Worm (Caenorhabditis elegans) whole organism, L3 larva: Measurements from ENCODE around the gene F14H8.8.

Experiments used
- R02D3.7 ChIP-seq: fragments of 150-350 bp; optimal IDR thresholded peaks from 2 replicates; lab custom pipeline; 2014; ENCODE audit warnings: missing biosample characterization, missing genetic modification characterization
- ZK546.5 ChIP-seq: sonication (generic microtip); optimal IDR thresholded peaks from 2 replicates; lab custom pipeline; 2017; ENCODE audit warnings: missing biosample characterization, missing genetic modification characterization
- aly-2 ChIP-seq: fragments of 150-350 bp; optimal IDR thresholded peaks from 2 replicates; lab custom pipeline; 2014; ENCODE audit warnings: missing biosample characterization, missing genetic modification characterization
- ama-1 ChIP-seq: fragments of 150-350 bp; optimal IDR thresholded peaks from 2 replicates; lab custom pipeline; 2018
- ceh-28 ChIP-seq: fragments of 150-350 bp; optimal IDR thresholded peaks from 2 replicates; lab custom pipeline; 2014; ENCODE audit warnings: missing biosample characterization, missing genetic modification reagents, missing genetic modification characterization
- ceh-82 ChIP-seq: fragments of 150-350 bp; optimal IDR thresholded peaks from 2 replicates; lab custom pipeline; 2014; ENCODE audit warnings: missing biosample characterization, missing genetic modification characterization
- ceh-9 ChIP-seq: sonication (generic microtip); optimal IDR thresholded peaks from 2 replicates; lab custom pipeline; 2018; ENCODE audit warnings: missing biosample characterization, missing genetic modification characterization
- daf-12 ChIP-seq: fragments of 150-350 bp; optimal IDR thresholded peaks from 2 replicates; lab custom pipeline; 2014; ENCODE audit warnings: missing biosample characterization, missing genetic modification reagents, missing genetic modification characterization
- egl-27 ChIP-seq: sonication (generic microtip); optimal IDR thresholded peaks from 4 replicates; lab custom pipeline; 2017; ENCODE audit warnings: missing biosample characterization, missing genetic modification reagents, missing genetic modification characterization
- egl-5 ChIP-seq: fragments of 150-350 bp; optimal IDR thresholded peaks from 2 replicates; lab custom pipeline; 2017; ENCODE audit warnings: missing biosample characterization, missing genetic modification reagents, missing genetic modification characterization, inconsistent platforms
- elt-1 ChIP-seq: fragments of 150-350 bp; optimal IDR thresholded peaks from 2 replicates; lab custom pipeline; 2014; ENCODE audit warnings: missing biosample characterization, missing genetic modification characterization
- elt-2 ChIP-seq: sonication (generic microtip); optimal IDR thresholded peaks from 2 replicates; lab custom pipeline; 2016; ENCODE audit warnings: missing genetic modification reagents, mild to moderate bottlenecking, missing genetic modification characterization, missing compliant biosample characterization
- elt-3 ChIP-seq, 3 experiments: fragments of 150-350 bp in 1 of 3; sonication (generic microtip) in 2 of 3; optimal IDR thresholded peaks; 2 replicates in 2 of 3; 4 replicates in 1 of 3; lab custom pipeline; 2014 to 2017; ENCODE audit warnings: missing biosample characterization in 3 of 3, missing genetic modification characterization in 3 of 3
- fkh-10 ChIP-seq: sonication (generic microtip); optimal IDR thresholded peaks from 2 replicates; lab custom pipeline; 2017; ENCODE audit warnings: missing biosample characterization, missing genetic modification reagents, missing genetic modification characterization
- fos-1 ChIP-seq: fragments of 150-350 bp; optimal IDR thresholded peaks from 2 replicates; lab custom pipeline; 2014; ENCODE audit warnings: missing biosample characterization, missing genetic modification characterization
- hmg-11 ChIP-seq: sonication (generic microtip); optimal IDR thresholded peaks from 2 replicates; lab custom pipeline; 2016; ENCODE audit warnings: missing genetic modification characterization, missing compliant biosample characterization
- jun-1 ChIP-seq: fragments of 150-350 bp; optimal IDR thresholded peaks from 2 replicates; lab custom pipeline; 2014; ENCODE audit warnings: missing biosample characterization, missing genetic modification reagents, missing genetic modification characterization
- lin-15B ChIP-seq: fragments of 150-350 bp; optimal IDR thresholded peaks from 2 replicates; lab custom pipeline; 2014; ENCODE audit warnings: missing biosample characterization, missing genetic modification characterization
- lin-39 ChIP-seq: fragments of 150-350 bp; optimal IDR thresholded peaks from 2 replicates; lab custom pipeline; 2018; ENCODE audit warnings: missing biosample characterization, missing genetic modification reagents, missing genetic modification characterization
- lsy-12 ChIP-seq: sonication (generic microtip); optimal IDR thresholded peaks from 2 replicates; lab custom pipeline; 2016; ENCODE audit warnings: mild to moderate bottlenecking, missing genetic modification characterization, missing compliant biosample characterization
- mml-1 ChIP-seq: fragments of 150-350 bp; sonication (generic microtip); optimal IDR thresholded peaks from 3 replicates; lab custom pipeline; 2014; ENCODE audit warnings: missing biosample characterization, missing genetic modification characterization
- nfya-1 ChIP-seq: sonication (generic microtip); optimal IDR thresholded peaks from 2 replicates; lab custom pipeline; 2017; ENCODE audit warnings: missing genetic modification characterization, mild to moderate bottlenecking, missing compliant biosample characterization, antibody characterized with exemption, moderate library complexity; ENCODE audit not compliant: insufficient read depth
- nhr-11 ChIP-seq: fragments of 150-350 bp; optimal IDR thresholded peaks from 2 replicates; lab custom pipeline; 2014; ENCODE audit warnings: missing biosample characterization, missing genetic modification characterization
- nhr-12 ChIP-seq: fragments of 150-350 bp; optimal IDR thresholded peaks from 2 replicates; lab custom pipeline; 2014; ENCODE audit warnings: missing biosample characterization, missing genetic modification characterization
- nhr-23 ChIP-seq: fragments of 150-350 bp; optimal IDR thresholded peaks from 2 replicates; lab custom pipeline; 2014; ENCODE audit warnings: missing biosample characterization, missing genetic modification reagents, missing genetic modification characterization
- nhr-237 ChIP-seq: fragments of 150-350 bp; optimal IDR thresholded peaks from 2 replicates; lab custom pipeline; 2014; ENCODE audit warnings: missing biosample characterization, missing genetic modification characterization
- nhr-25 ChIP-seq: sonication (generic microtip); optimal IDR thresholded peaks from 2 replicates; lab custom pipeline; 2017; ENCODE audit warnings: missing biosample characterization, missing genetic modification characterization
- nhr-28 ChIP-seq: fragments of 150-350 bp; optimal IDR thresholded peaks from 2 replicates; lab custom pipeline; 2014; ENCODE audit warnings: missing biosample characterization, missing genetic modification characterization
- nhr-43 ChIP-seq: sonication (generic microtip); optimal IDR thresholded peaks from 2 replicates; lab custom pipeline; 2016; ENCODE audit warnings: mild to moderate bottlenecking, missing genetic modification characterization, missing compliant biosample characterization; ENCODE audit not compliant: poor library complexity, severe bottlenecking
- nhr-67 ChIP-seq: fragments of 150-350 bp; optimal IDR thresholded peaks from 2 replicates; lab custom pipeline; 2014; ENCODE audit warnings: missing biosample characterization, missing genetic modification characterization
- nhr-77 ChIP-seq: fragments of 150-350 bp; optimal IDR thresholded peaks from 2 replicates; lab custom pipeline; 2014; ENCODE audit warnings: missing biosample characterization, missing genetic modification characterization
- pha-4 ChIP-seq: fragments of 150-350 bp; optimal IDR thresholded peaks from 2 replicates; lab custom pipeline; 2014; ENCODE audit warnings: missing biosample characterization, missing genetic modification reagents, missing genetic modification characterization
- sea-2 ChIP-seq: fragments of 150-350 bp; sonication (generic microtip); optimal IDR thresholded peaks from 4 replicates; lab custom pipeline; 2014; ENCODE audit warnings: missing biosample characterization, missing genetic modification reagents, missing genetic modification characterization
- skn-1 ChIP-seq: fragments of 150-350 bp; optimal IDR thresholded peaks from 2 replicates; lab custom pipeline; 2014; ENCODE audit warnings: missing biosample characterization, missing genetic modification characterization
- snpc-4 ChIP-seq: fragments of 150-350 bp; optimal IDR thresholded peaks from 2 replicates; lab custom pipeline; 2014; ENCODE audit warnings: missing biosample characterization, missing genetic modification characterization
- unc-39 ChIP-seq: sonication (generic microtip); optimal IDR thresholded peaks from 4 replicates; lab custom pipeline; 2017; ENCODE audit warnings: missing biosample characterization, missing genetic modification characterization
- unc-62 ChIP-seq: fragments of 150-350 bp; sonication (generic microtip); optimal IDR thresholded peaks from 4 replicates; lab custom pipeline; 2014; ENCODE audit warnings: missing biosample characterization, missing genetic modification reagents, missing genetic modification characterization
- zag-1 ChIP-seq: fragments of 150-350 bp; optimal IDR thresholded peaks from 2 replicates; lab custom pipeline; 2014; ENCODE audit warnings: missing biosample characterization, missing genetic modification characterization
- ztf-4 ChIP-seq: fragments of 150-350 bp; optimal IDR thresholded peaks from 2 replicates; lab custom pipeline; 2014; ENCODE audit warnings: missing biosample characterization, missing genetic modification characterization

F14H8.8 gene

DNA sequence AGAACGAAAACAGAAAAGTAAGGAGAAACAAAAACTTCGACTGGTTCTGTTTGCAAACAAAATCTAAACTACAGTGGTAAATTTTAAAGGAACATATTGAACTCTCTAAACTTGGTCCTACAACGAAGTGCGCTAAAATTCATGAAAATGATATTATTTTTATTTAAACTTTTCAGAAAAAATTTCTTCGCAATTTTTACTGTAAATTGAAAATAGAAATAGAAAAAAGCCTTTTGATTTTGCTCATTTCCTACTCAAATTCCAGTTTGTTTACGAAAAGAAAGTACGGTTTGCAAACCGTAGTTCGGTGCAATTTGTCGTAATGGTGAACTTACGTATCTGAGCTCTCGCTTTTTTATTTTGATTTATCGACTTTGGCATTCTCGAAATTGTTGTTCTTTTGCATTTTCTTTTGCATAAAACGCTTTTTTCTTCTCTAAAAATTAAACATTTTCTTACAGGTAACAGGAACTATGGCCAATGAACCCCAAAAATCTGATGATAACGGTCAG, 36.6 kb downstream of the F14H8.8 start, which contains the start of gene otub-1:
otub-1 (plus strand) TSS at position 462 of the 512 bp plus-strand sequence.
- TF ChIP-seq elt-1 = no peak

DNA sequence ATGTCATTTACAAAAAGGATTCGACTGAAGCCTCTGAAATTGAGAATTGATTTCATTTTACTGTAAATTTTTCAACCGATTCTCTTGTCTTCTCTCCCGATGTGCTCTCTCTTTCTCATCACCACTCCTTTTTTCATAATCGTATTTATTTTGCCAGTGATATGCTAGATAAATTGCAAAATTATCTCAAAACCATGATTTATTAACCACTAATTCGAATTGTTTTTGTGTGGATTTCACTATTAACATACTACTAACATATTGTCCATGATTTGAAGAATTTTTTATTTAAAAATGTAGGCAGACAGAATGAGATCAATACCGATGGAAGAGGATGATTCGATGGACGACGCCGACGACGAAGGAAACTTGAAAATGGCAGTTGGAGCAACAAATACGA, 37.9 kb downstream of the F14H8.8 start, which contains the start of gene C25D7.10:
C25D7.10 (plus strand) TSS at position 301 of the 400 bp plus-strand sequence.
- TF ChIP-seq nhr-77 (tag; lab: Kevin White, UChicago) (no peak), mml-1 (tag; lab: Kevin White, UChicago) (no peak), ZK546.5 (tag; lab: Kevin White, UChicago) (no peak), nhr-43 (tag; lab: Kevin White, UChicago) (no peak), egl-5 (tag; lab: Kevin White, UChicago) (no peak), nhr-11 (no peak), nhr-25 (tag; lab: Kevin White, UChicago) (no peak)

DNA sequence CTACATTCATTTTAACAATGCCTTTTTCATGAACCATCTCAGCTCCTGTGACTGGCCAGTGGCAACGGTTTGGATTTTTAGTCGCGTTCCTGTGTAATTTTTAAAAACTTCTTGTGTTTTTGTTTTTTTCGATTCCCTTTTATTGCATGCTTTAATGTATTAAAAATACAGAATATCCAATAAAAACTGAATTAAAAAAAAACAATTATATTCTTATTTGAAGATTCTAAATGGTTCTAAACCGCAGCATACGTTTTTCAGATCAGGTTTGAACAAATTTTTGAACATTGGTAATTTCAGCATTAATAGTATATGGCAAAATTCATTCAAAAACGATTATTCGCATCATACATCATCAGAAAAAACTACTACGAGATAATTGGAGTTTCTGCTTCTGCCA, 39.1 kb downstream of the F14H8.8 start, which contains the start of gene dnj-3:
dnj-3 (plus strand) TSS at position 301 of the 400 bp plus-strand sequence.
- TF ChIP-seq nhr-11 (no peak), lsy-12 (no peak), nhr-43 (tag; lab: Kevin White, UChicago) (no peak), nhr-23 (tag; lab: Kevin White, UChicago) (no peak), ZK546.5 (tag; lab: Kevin White, UChicago) (no peak), ama-1 (lab: Kevin White, UChicago) (no peak), zag-1 (no peak), skn-1 (no peak), mml-1 (tag; lab: Kevin White, UChicago) (no peak), R02D3.7 (tag; lab: Kevin White, UChicago) (no peak), nhr-77 (tag; lab: Kevin White, UChicago) (no peak), elt-1 (no peak), egl-5 (tag; lab: Kevin White, UChicago) (no peak), nhr-28 (tag; lab: Kevin White, UChicago) (no peak), elt-3 (tag; optimal IDR thresholded peaks at IDR 0.05; lab: Kevin White, UChicago) (no peak), nhr-25 (tag; lab: Kevin White, UChicago) (no peak), fkh-10 (GFP tag; lab: Kevin White, UChicago) (no peak), unc-39 (no peak), elt-2 (tag; lab: Kevin White, UChicago) (no peak), ceh-28 (tag; lab: Kevin White, UChicago) (no peak)

DNA sequence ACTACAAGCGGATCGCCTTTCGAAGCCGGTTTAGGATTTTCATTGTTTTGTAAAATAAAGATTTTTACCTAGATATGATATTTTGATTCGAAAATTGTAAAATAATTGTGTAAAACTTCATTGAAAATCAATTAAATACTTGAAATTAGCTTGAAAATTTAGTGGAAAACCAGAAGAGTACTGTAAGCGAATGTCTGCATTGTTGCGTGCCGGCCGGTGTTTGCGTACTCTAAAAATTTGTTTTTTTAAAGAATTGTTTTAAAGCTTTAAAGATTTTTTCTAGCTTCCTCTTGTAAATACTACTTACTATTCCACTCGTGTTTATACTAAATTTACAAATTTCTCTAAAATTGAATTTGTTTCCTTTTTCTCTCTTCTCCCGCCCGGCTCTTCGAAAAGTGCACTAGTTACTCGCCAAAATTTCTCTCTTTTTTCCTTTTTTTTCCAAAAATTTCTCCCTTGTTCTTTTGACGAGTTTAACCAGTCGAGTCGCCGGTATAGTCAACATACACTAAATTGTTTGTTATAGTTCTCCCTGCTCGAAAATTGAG, 40.2 kb downstream of the F14H8.8 start:
- TF ChIP-seq unc-62 = no peak
- TF ChIP-seq nhr-25 (tag; lab: Kevin White, UChicago) = no peak
- TF ChIP-seq fkh-10 (GFP tag; lab: Kevin White, UChicago) = peak; percentile 52
- no peak for TF ChIP-seq nhr-237 (tag; lab: Kevin White, UChicago)
- TF ChIP-seq nhr-28 (tag; lab: Kevin White, UChicago) = no peak

DNA sequence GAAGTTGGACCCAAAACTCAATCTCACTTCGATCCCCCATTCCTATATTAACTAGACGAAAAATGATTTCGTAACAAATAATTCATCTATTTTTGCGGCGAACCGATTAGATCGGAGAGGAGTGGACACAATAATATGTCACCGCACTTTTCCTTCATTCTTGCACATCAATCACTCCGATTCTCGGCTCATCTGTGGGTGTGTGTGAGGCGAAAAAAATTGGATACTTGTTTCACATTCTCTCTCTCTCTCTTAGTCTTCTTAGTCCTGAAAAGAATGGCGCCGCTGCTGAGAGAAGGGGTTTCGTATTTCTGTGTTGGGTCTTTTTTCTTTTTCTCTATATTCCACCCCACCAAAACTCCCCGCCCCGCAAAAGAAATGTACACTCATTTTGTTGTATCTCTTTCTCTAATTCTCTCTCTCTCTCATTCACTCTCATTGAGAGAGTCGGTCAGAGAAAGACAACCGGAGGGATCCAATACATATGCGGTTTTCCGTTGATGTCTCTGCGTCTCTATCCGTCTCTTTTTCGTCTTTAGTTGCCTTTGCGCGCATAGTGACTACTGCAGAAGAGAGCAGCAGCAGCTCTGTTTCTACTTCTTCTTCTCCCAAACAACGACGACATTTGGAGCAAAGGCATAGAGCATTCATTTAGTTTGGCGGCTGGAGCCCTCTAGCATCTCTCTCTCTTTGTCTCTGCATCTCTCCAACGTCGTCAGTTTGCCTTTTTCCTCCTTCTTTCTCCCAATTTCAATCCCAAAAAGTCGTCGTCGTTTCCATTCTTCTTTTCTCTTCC, 41.9 kb downstream of the F14H8.8 start, which contains the start of gene unc-76:
unc-76 (plus strand) TSS at position 746 of the 796 bp plus-strand sequence.
- TF ChIP-seq lin-39 (peak; percentile 96), ztf-4 (no peak), elt-2 (tag; lab: Kevin White, UChicago) (peak; percentile 0), lin-15B (tag; lab: Kevin White, UChicago) (peak; percentile 62), skn-1 (no peak), jun-1 (no peak), lsy-12 (peak; percentile 54), nhr-43 (tag; lab: Kevin White, UChicago) (peak; percentile 42), fos-1 (tag; lab: Kevin White, UChicago) (no peak), ceh-9 (tag; lab: Kevin White, UChicago) (no peak), nhr-67 (tag; lab: Kevin White, UChicago) (no peak), nhr-237 (tag; lab: Kevin White, UChicago) (no peak), ama-1 (lab: Kevin White, UChicago) (peak; percentile 8), nfya-1 (peak; percentile 81), egl-5 (tag; lab: Kevin White, UChicago) (peak; percentile 62), nhr-23 (tag; lab: Kevin White, UChicago) (peak; percentile 5), nhr-11 (peak; percentile 56), ceh-28 (tag; lab: Kevin White, UChicago) (peak; percentile 59), ceh-82 (tag; lab: Kevin White, UChicago) (no peak), nhr-12 (tag; lab: Kevin White, UChicago) (no peak), hmg-11 (tag; lab: Kevin White, UChicago) (peak; percentile 89), pha-4 (tag; lab: Kevin White, UChicago) (peak; percentile 89), daf-12 (no peak), elt-1 (no peak), aly-2 (tag; lab: Kevin White, UChicago) (no peak), snpc-4 (peak; percentile 61), zag-1 (peak; percentile 73), unc-62 (peak; percentile 81), egl-27 (tag; lab: Kevin White, UChicago) (peak; percentile 68), sea-2 (GFP tag; lab: Kevin White, UChicago) (peak; percentile 2)
